Fruit fly (Drosophila melanogaster) whole organism, wandering third instar larva: ENCODE results near the gene Corp.
A peak's percentile ranks its signal among the peaks of the same experiment; 100 is the strongest.

Source experiments
- Abd-B ChIP-seq: fragments of >200 bp; optimal IDR thresholded peaks from 2 replicates; lab custom pipeline; 2017; ENCODE audit warnings: missing biosample characterization, missing genetic modification characterization
- CG32264 ChIP-seq: fragments of 200-800 bp; sonication (Bioruptor generic); optimal IDR thresholded peaks from 2 replicates; lab custom pipeline; 2016; ENCODE audit warnings: missing biosample characterization, missing genetic modification characterization
- CG9705 ChIP-seq: fragments of 200-800 bp; sonication (Bioruptor generic); optimal IDR thresholded peaks from 2 replicates; lab custom pipeline; 2018; ENCODE audit warnings: missing biosample characterization, mild to moderate bottlenecking, missing genetic modification characterization
- CrebA ChIP-seq: fragments of 200-800 bp; sonication (Bioruptor generic); optimal IDR thresholded peaks from 2 replicates; lab custom pipeline; 2016; ENCODE audit warnings: missing biosample characterization, mild to moderate bottlenecking, missing genetic modification characterization, borderline replicate concordance
- Dfd ChIP-seq: fragments of >200 bp; optimal IDR thresholded peaks from 2 replicates; lab custom pipeline; 2017; ENCODE audit warnings: missing biosample characterization, missing genetic modification characterization
- Dif ChIP-seq: fragments of 200-275, 200-300 bp; sonication (Bioruptor generic); optimal IDR thresholded peaks from 2 replicates; lab custom pipeline; 2018; ENCODE audit warnings: missing biosample characterization, missing genetic modification characterization; ENCODE audit not compliant: partially characterized antibody
- GATAd ChIP-seq: sonication (Bioruptor generic); optimal IDR thresholded peaks from 2 replicates; lab custom pipeline; 2016; ENCODE audit warnings: missing biosample characterization, missing genetic modification characterization
- HLH106 ChIP-seq: fragments of 200-800 bp; optimal IDR thresholded peaks from 3 replicates; lab custom pipeline; 2019; ENCODE audit warnings: missing biosample characterization, mild to moderate bottlenecking, missing genetic modification characterization, moderate library complexity
- Hnf4 ChIP-seq: fragments of 200-800 bp; sonication (Bioruptor generic); optimal IDR thresholded peaks from 2 replicates; lab custom pipeline; 2016; ENCODE audit warnings: missing biosample characterization, mild to moderate bottlenecking, missing genetic modification characterization
- Hr78 ChIP-seq: fragments of >200 bp; optimal IDR thresholded peaks from 2 replicates; lab custom pipeline; 2017; ENCODE audit warnings: missing biosample characterization, missing genetic modification characterization
- Hr83 ChIP-seq: fragments of 200-300 bp; sonication (Bioruptor generic); optimal IDR thresholded peaks from 2 replicates; lab custom pipeline; 2016; ENCODE audit warnings: missing biosample characterization, mild to moderate bottlenecking, missing genetic modification characterization, moderate library complexity; ENCODE audit not compliant: poor library complexity, severe bottlenecking
- Jra ChIP-seq: sonication (Bioruptor generic); optimal IDR thresholded peaks from 2 replicates; lab custom pipeline; 2016; ENCODE audit warnings: missing biosample characterization, missing genetic modification characterization
- Mio ChIP-seq: sonication (Bioruptor generic); optimal IDR thresholded peaks from 2 replicates; lab custom pipeline; 2016; ENCODE audit warnings: missing biosample characterization, missing genetic modification characterization
- N ChIP-seq: fragments of >200 bp; optimal IDR thresholded peaks from 2 replicates; lab custom pipeline; 2018; ENCODE audit warnings: missing biosample characterization, missing external identifiers, missing genetic modification characterization
- OdsH ChIP-seq: fragments of 200-800 bp; sonication (Bioruptor generic); optimal IDR thresholded peaks from 2 replicates; lab custom pipeline; 2016; ENCODE audit warnings: missing biosample characterization, mild to moderate bottlenecking, missing genetic modification characterization
- Rel ChIP-seq, 2 experiments: fragments of 200-800 bp; sonication (Bioruptor generic) in 1 of 2; optimal IDR thresholded peaks; 2 replicates in 1 of 2; 3 replicates in 1 of 2; lab custom pipeline; 2016 to 2019; ENCODE audit warnings: mild to moderate bottlenecking in 2 of 2, missing biosample characterization in 2 of 2, missing genetic modification characterization in 2 of 2, moderate library complexity in 1 of 2
- Sp1 ChIP-seq: fragments of 200-800 bp; sonication (Bioruptor generic); optimal IDR thresholded peaks from 3 replicates; lab custom pipeline; 2019; ENCODE audit warnings: missing biosample characterization, mild to moderate bottlenecking, missing genetic modification characterization, moderate library complexity
- Vsx2 ChIP-seq: fragments of 200-300, 225-300 bp; sonication (Bioruptor generic); optimal IDR thresholded peaks from 2 replicates; lab custom pipeline; 2018; ENCODE audit warnings: missing biosample characterization, missing genetic modification characterization; ENCODE audit not compliant: partially characterized antibody
- br ChIP-seq: fragments of 200-800 bp; sonication (Bioruptor generic); optimal IDR thresholded peaks from 2 replicates; lab custom pipeline; 2016; ENCODE audit warnings: missing biosample characterization, missing genetic modification characterization
- brk ChIP-seq: fragments of 200-800 bp; sonication (Bioruptor generic); optimal IDR thresholded peaks from 2 replicates; lab custom pipeline; 2016; ENCODE audit warnings: missing biosample characterization, mild to moderate bottlenecking, missing genetic modification characterization
- dmrt93B ChIP-seq: fragments of 200-800 bp; sonication (Bioruptor generic); optimal IDR thresholded peaks from 2 replicates; lab custom pipeline; 2018; ENCODE audit warnings: missing biosample characterization, mild to moderate bottlenecking, missing genetic modification characterization
- dsf ChIP-seq: sonication (Bioruptor generic); optimal IDR thresholded peaks from 2 replicates; lab custom pipeline; 2016; ENCODE audit warnings: missing biosample characterization, missing genetic modification characterization, borderline replicate concordance
- ey ChIP-seq: fragments of 200-800 bp; sonication (Bioruptor generic); optimal IDR thresholded peaks from 2 replicates; lab custom pipeline; 2016; ENCODE audit warnings: missing biosample characterization, missing genetic modification characterization
- foxo ChIP-seq, 2 experiments: fragments of 200-800 bp; sonication (Bioruptor generic); optimal IDR thresholded peaks; 2 replicates in 1 of 2; 3 replicates in 1 of 2; lab custom pipeline; 2016 to 2017; ENCODE audit warnings: missing biosample characterization in 2 of 2, missing genetic modification characterization in 2 of 2
- h ChIP-seq: fragments of 200-800 bp; sonication (Bioruptor generic); optimal IDR thresholded peaks from 3 replicates; lab custom pipeline; 2016; ENCODE audit warnings: missing biosample characterization, mild to moderate bottlenecking, missing genetic modification characterization
- jim ChIP-seq: fragments of 175-275, 200-325 bp; sonication (Bioruptor generic); optimal IDR thresholded peaks from 2 replicates; lab custom pipeline; 2016; ENCODE audit warnings: missing biosample characterization, mild to moderate bottlenecking, missing genetic modification characterization
- lola ChIP-seq: fragments of >200 bp; optimal IDR thresholded peaks from 2 replicates; lab custom pipeline; 2017; ENCODE audit warnings: missing biosample characterization, missing genetic modification characterization
- pan ChIP-seq: fragments of >200 bp; optimal IDR thresholded peaks from 2 replicates; lab custom pipeline; 2017
- psq ChIP-seq: fragments of 200-800 bp; sonication (Bioruptor generic); optimal IDR thresholded peaks from 3 replicates; lab custom pipeline; 2017; ENCODE audit warnings: missing biosample characterization, mild to moderate bottlenecking, missing genetic modification characterization, moderate library complexity
- rgr ChIP-seq: fragments of 200-800 bp; sonication (Bioruptor generic); optimal IDR thresholded peaks from 3 replicates; lab custom pipeline; 2016; ENCODE audit warnings: missing biosample characterization, mild to moderate bottlenecking, missing genetic modification characterization
- sage ChIP-seq: fragments of 200-800 bp; sonication (Bioruptor generic); optimal IDR thresholded peaks from 2 replicates; lab custom pipeline; 2016; ENCODE audit warnings: missing biosample characterization, mild to moderate bottlenecking, missing genetic modification characterization
- sv ChIP-seq: fragments of 200-800 bp; sonication (Bioruptor generic); optimal IDR thresholded peaks from 3 replicates; lab custom pipeline; 2016; ENCODE audit warnings: missing biosample characterization, missing genetic modification characterization
- tai ChIP-seq: sonication (Bioruptor generic); optimal IDR thresholded peaks from 2 replicates; lab custom pipeline; 2016; ENCODE audit warnings: missing biosample characterization, missing genetic modification characterization
- usp ChIP-seq: fragments of >200 bp; optimal IDR thresholded peaks from 2 replicates; lab custom pipeline; 2017; ENCODE audit warnings: missing biosample characterization, missing genetic modification characterization
- woc ChIP-seq: sonication (Bioruptor generic); optimal IDR thresholded peaks from 2 replicates; lab custom pipeline; 2016; ENCODE audit warnings: missing biosample characterization, mild to moderate bottlenecking, missing genetic modification characterization

Corp gene

DNA sequence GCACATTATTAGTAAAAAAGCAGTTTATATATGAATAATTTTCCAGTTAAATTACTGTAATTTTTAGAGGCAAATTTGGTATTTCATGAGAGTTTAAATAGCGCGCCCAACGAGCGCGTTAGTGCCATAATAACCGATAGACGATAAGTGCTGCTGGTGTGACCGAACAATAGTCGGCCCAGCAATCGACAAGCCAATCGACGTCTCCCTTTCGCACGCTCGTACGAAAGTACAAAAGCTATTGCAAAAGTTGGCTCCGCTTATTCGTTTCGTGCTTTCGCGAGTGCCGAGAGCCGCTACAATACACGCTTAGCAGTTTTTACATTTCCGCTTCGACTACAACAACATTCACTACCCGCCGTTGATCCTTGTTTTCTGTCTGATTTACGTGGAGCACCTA, 28.9 kb downstream of the Corp start, which contains the start of gene Trxr1:
TSS of gene Trxr1 (plus strand) at position 231 of the 400 bp plus-strand sequence.
- TF ChIP-seq lola (GFP tag; lab: Kevin White, UChicago) (no peak), Mio (GFP tag; lab: Kevin White, UChicago) (no peak), h (GFP tag; lab: Kevin White, UChicago) (peak; percentile 12), Sp1 (GFP tag; lab: Kevin White, UChicago) (peak; percentile 47), GATAd (GFP tag; lab: Kevin White, UChicago) (no peak), Rel (GFP tag; optimal IDR thresholded peaks at IDR 0.05; lab: Kevin White, UChicago) (no peak), Rel (tag; optimal IDR thresholded peaks at IDR 0.05; lab: Kevin White, UChicago) (peak; percentile 33), br (GFP tag; lab: Kevin White, UChicago) (no peak), sv (GFP tag; lab: Kevin White, UChicago) (no peak), HLH106 (tag; lab: Kevin White, UChicago) (no peak), dsf (GFP tag; lab: Kevin White, UChicago) (no peak), rgr (GFP tag; lab: Kevin White, UChicago) (peak; percentile 35), Hnf4 (GFP tag; lab: Kevin White, UChicago) (no peak), psq (GFP tag; lab: Kevin White, UChicago) (peak; percentile 91), Hr78 (GFP tag; lab: Kevin White, UChicago) (no peak)

DNA sequence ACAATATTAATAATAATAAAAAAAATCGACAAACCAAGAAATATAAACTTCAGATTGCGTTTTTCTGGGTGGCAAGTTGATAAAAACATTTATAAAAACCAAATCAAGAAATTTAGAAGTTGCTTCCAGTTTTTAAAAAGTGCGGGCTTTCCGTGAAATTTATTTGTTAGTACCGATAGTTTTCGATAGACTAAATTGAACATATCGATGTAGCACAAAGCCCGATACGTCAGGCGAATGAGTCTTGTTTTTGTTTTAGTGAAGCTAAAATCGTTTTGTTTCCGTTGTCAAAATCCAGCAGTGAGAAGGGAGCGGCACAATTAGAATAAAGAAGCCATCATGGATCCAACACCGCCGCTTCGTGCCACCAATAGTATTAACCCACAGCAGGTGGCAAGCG, 30.8 kb downstream of the Corp start, which contains the start of gene CG2147:
TSS of gene CG2147 (plus strand) at position 254 of the 400 bp plus-strand sequence.
- TF ChIP-seq Hr83 (GFP tag; lab: Kevin White, UChicago) (no peak), ey (GFP tag; lab: Kevin White, UChicago) (no peak), sage (GFP tag; lab: Kevin White, UChicago) (peak; percentile 37), jim (no peak), lola (GFP tag; lab: Kevin White, UChicago) (no peak), usp (no peak)

DNA sequence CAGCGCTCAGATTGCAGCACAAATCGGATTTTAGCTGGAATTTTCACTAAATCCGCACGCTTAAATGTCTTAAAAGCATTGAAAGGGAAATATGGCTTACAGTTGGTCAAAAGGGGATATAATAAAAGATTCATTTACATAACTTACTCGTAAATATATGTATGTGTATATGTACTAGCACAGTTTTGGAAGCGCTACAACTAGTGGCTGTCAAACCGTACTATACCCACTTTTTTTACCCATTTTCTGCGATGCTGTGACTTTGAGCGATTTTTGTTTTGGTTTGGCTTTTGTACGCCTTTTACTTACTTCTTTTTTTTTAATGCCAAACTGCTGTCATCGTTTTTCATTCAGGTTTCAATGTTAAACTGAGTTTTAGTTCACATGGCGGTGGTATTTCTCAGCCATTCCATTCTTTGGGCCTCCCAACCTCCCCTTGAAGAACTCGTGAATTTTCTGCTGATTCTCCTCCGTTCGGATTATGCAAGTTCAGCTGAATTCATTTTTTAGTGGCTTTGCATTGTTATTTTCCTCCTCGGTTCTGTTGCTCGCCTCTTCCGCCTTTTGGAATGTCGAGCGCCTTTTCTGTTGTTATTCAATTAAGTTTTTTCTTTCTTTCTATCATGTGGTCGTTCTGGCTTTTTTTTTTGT, 37.2 kb downstream of the Corp start:
- TF ChIP-seq brk (GFP tag; lab: Kevin White, UChicago) (no peak), Hr83 (GFP tag; lab: Kevin White, UChicago) (no peak), sage (GFP tag; lab: Kevin White, UChicago) (no peak), Rel (GFP tag; optimal IDR thresholded peaks at IDR 0.05; lab: Kevin White, UChicago) (no peak), Rel (tag; optimal IDR thresholded peaks at IDR 0.05; lab: Kevin White, UChicago) (no peak), lola (GFP tag; lab: Kevin White, UChicago) (no peak), br (GFP tag; lab: Kevin White, UChicago) (no peak), pan (no peak), Dif (GFP tag; lab: Kevin White, UChicago) (no peak), OdsH (GFP tag; lab: Kevin White, UChicago) (no peak), dsf (GFP tag; lab: Kevin White, UChicago) (no peak), Dfd (GFP tag; lab: Kevin White, UChicago) (no peak), Jra (GFP tag; lab: Kevin White, UChicago) (no peak), sv (GFP tag; lab: Kevin White, UChicago) (no peak), foxo (GFP tag; optimal IDR thresholded peaks at IDR 0.05; lab: Kevin White, UChicago) (no peak), CG9705 (GFP tag; lab: Kevin White, UChicago) (no peak)

DNA sequence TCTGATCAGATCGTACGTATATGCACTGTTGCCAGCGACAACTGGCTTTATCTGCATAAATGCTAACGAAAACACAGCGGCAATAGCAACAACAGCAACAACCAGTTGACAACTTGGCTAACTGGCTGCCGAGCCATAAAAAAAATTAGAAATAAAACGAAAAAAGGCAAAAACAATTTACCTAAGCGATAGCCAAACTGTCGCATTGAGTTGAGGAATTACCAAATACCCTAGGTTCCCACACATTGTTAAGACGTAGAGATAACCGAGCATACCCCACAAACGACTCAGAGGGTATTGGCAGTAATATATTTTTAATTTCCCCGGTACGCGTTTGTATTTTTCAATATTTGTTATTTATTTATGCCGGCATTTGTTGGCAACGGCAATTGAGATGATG, 38.0 kb downstream of the Corp start:
- TF ChIP-seq foxo (GFP tag; optimal IDR thresholded peaks at IDR 0.05; lab: Kevin White, UChicago) (peak in 1 of 2 experiments; percentile 76), tai (GFP tag; lab: Kevin White, UChicago) (no peak), CG32264 (GFP tag; lab: Kevin White, UChicago) (peak; percentile 15), woc (peak; percentile 39), CrebA (no peak), dsf (GFP tag; lab: Kevin White, UChicago) (no peak), Rel (GFP tag; optimal IDR thresholded peaks at IDR 0.05; lab: Kevin White, UChicago) (no peak), Rel (tag; optimal IDR thresholded peaks at IDR 0.05; lab: Kevin White, UChicago) (peak; percentile 24), HLH106 (tag; lab: Kevin White, UChicago) (peak; percentile 31), pan (no peak), GATAd (GFP tag; lab: Kevin White, UChicago) (no peak), lola (GFP tag; lab: Kevin White, UChicago) (no peak), ey (GFP tag; lab: Kevin White, UChicago) (peak; percentile 63), brk (GFP tag; lab: Kevin White, UChicago) (no peak), Mio (GFP tag; lab: Kevin White, UChicago) (no peak), N (GFP tag; lab: Kevin White, UChicago) (no peak), Dfd (GFP tag; lab: Kevin White, UChicago) (no peak), usp (no peak), Hr78 (GFP tag; lab: Kevin White, UChicago) (no peak), sage (GFP tag; lab: Kevin White, UChicago) (no peak), Hnf4 (GFP tag; lab: Kevin White, UChicago) (peak; percentile 71), OdsH (GFP tag; lab: Kevin White, UChicago) (peak; percentile 44), jim (no peak), Dif (GFP tag; lab: Kevin White, UChicago) (no peak), Abd-B (no peak), h (GFP tag; lab: Kevin White, UChicago) (peak; percentile 72), Sp1 (GFP tag; lab: Kevin White, UChicago) (peak; percentile 42), dmrt93B (GFP tag; lab: Kevin White, UChicago) (no peak), CG9705 (GFP tag; lab: Kevin White, UChicago) (no peak), Vsx2 (GFP tag; lab: Kevin White, UChicago) (no peak), rgr (GFP tag; lab: Kevin White, UChicago) (peak; percentile 70), Jra (GFP tag; lab: Kevin White, UChicago) (no peak), Hr83 (GFP tag; lab: Kevin White, UChicago) (peak; percentile 20)
